Fruit fly (Drosophila melanogaster) whole organism, embryonic: ENCODE data around the gene Cpr73D.

ENCODE experiments used
- Atf-2 ChIP-seq: fragments of 200-800 bp; sonication (Bioruptor generic); optimal IDR thresholded peaks from 2 replicates; lab custom pipeline; 2016; ENCODE audit warnings: missing biosample characterization, missing genetic modification characterization
- Atf3 ChIP-seq: fragments of 200-800 bp; sonication (Bioruptor generic); optimal IDR thresholded peaks from 3 replicates; lab custom pipeline; 2016; ENCODE audit warnings: missing biosample characterization, missing genetic modification characterization
- CG10209 ChIP-seq: fragments of 200-800 bp; sonication (Bioruptor generic); optimal IDR thresholded peaks from 3 replicates; lab custom pipeline; 2017; ENCODE audit warnings: missing biosample characterization, mild to moderate bottlenecking, missing genetic modification characterization, missing genetic modification reagents
- CG10431 ChIP-seq: fragments of 200-800 bp; sonication (Bioruptor generic); optimal IDR thresholded peaks from 3 replicates; lab custom pipeline; 2018; ENCODE audit warnings: missing biosample characterization, mild to moderate bottlenecking, missing genetic modification characterization
- CG10959 ChIP-seq: fragments of 200-800 bp; sonication (Bioruptor generic); IDR thresholded peaks from 2 replicates; pipeline ENCODE4 v1.3.6; 2022; ENCODE audit warnings: missing biosample characterization, missing genetic modification characterization
- CG11695 ChIP-seq: fragments of 200-800 bp; sonication (Bioruptor generic); IDR thresholded peaks from 3 replicates; pipeline ENCODE4 v1.3.6; 2022; ENCODE audit warnings: missing biosample characterization, missing genetic modification characterization
- CG12236 ChIP-seq: fragments of 200-800 bp; sonication (Bioruptor generic); optimal IDR thresholded peaks from 2 replicates; lab custom pipeline; 2016; ENCODE audit warnings: missing biosample characterization, missing genetic modification characterization
- CG1233 ChIP-seq: fragments of 200-800 bp; sonication (Bioruptor generic); optimal IDR thresholded peaks from 4 replicates; lab custom pipeline; 2018; ENCODE audit warnings: missing biosample characterization, mild to moderate bottlenecking, missing genetic modification characterization
- CG12769 ChIP-seq: fragments of 200-800 bp; sonication (Bioruptor generic); optimal IDR thresholded peaks from 2 replicates; lab custom pipeline; 2019; ENCODE audit warnings: missing biosample characterization, mild to moderate bottlenecking, missing genetic modification characterization, moderate library complexity
- CG13624 ChIP-seq: fragments of 200-800 bp; sonication (Bioruptor generic); optimal IDR thresholded peaks from 2 replicates; lab custom pipeline; 2016; ENCODE audit warnings: missing biosample characterization, missing genetic modification characterization
- CG1647 ChIP-seq: fragments of 200-800 bp; sonication (Bioruptor generic); optimal IDR thresholded peaks from 3 replicates; lab custom pipeline; 2016; ENCODE audit warnings: missing biosample characterization, missing genetic modification characterization
- CG17328 ChIP-seq: fragments of 200-800 bp; sonication (Bioruptor generic); IDR thresholded peaks from 2 replicates; pipeline ENCODE4 v1.3.6; 2022; ENCODE audit warnings: missing biosample characterization, missing genetic modification characterization
- CG17359 ChIP-seq: fragments of 200-800 bp; sonication (Bioruptor generic); optimal IDR thresholded peaks from 3 replicates; lab custom pipeline; 2018; ENCODE audit warnings: missing biosample characterization, mild to moderate bottlenecking, missing genetic modification characterization, moderate library complexity
- CG2120 ChIP-seq: fragments of 200-800 bp; sonication (Bioruptor generic); optimal IDR thresholded peaks from 3 replicates; lab custom pipeline; 2016; ENCODE audit warnings: missing biosample characterization, missing genetic modification characterization
- CG2875 ChIP-seq: fragments of 200-800 bp; sonication (Bioruptor generic); optimal IDR thresholded peaks from 2 replicates; lab custom pipeline; 2017; ENCODE audit warnings: missing biosample characterization, mild to moderate bottlenecking, missing genetic modification characterization, missing genetic modification reagents
- CG31224 ChIP-seq: fragments of 200-800 bp; sonication (Bioruptor generic); IDR thresholded peaks from 2 replicates; pipeline ENCODE4 v1.3.6; 2022; ENCODE audit warnings: missing biosample characterization, missing genetic modification characterization
- CG32532 ChIP-seq: fragments of 200-800 bp; sonication (Bioruptor generic); IDR thresholded peaks from 2 replicates; pipeline ENCODE4 v1.3.6; 2022; ENCODE audit warnings: missing biosample characterization, missing genetic modification characterization
- CG6689 ChIP-seq: fragments of 200-800 bp; sonication (Bioruptor generic); IDR thresholded peaks from 2 replicates; pipeline ENCODE4 v1.3.6; 2022; ENCODE audit warnings: missing biosample characterization, missing genetic modification characterization
- CG7786 ChIP-seq: fragments of 200-800 bp; sonication (Bioruptor generic); optimal IDR thresholded peaks from 2 replicates; lab custom pipeline; 2016; ENCODE audit warnings: missing biosample characterization, missing genetic modification characterization
- CG7839 ChIP-seq: fragments of 200-800 bp; sonication (Bioruptor generic); optimal IDR thresholded peaks from 3 replicates; lab custom pipeline; 2018; ENCODE audit warnings: missing biosample characterization, mild to moderate bottlenecking, missing genetic modification characterization, moderate library complexity
- CoRest ChIP-seq: fragments of 200-800 bp; sonication (Bioruptor generic); optimal IDR thresholded peaks from 3 replicates; lab custom pipeline; 2018; ENCODE audit warnings: missing biosample characterization, mild to moderate bottlenecking, missing genetic modification characterization, moderate library complexity
- D19B ChIP-seq: fragments of 200-800 bp; sonication (Bioruptor generic); optimal IDR thresholded peaks from 2 replicates; lab custom pipeline; 2017; ENCODE audit warnings: missing biosample characterization, mild to moderate bottlenecking, missing genetic modification characterization
- HmgD ChIP-seq: fragments of 200-800 bp; sonication (Bioruptor generic); optimal IDR thresholded peaks from 3 replicates; lab custom pipeline; 2016; ENCODE audit warnings: missing biosample characterization, missing genetic modification characterization
- Hmr ChIP-seq: fragments of 200-800 bp; sonication (Bioruptor generic); optimal IDR thresholded peaks from 3 replicates; lab custom pipeline; 2017; ENCODE audit warnings: mild to moderate bottlenecking, missing biosample characterization, missing genetic modification reagents, missing genetic modification characterization
- MTF-1 ChIP-seq: fragments of 200-800 bp; sonication (Bioruptor generic); optimal IDR thresholded peaks from 2 replicates; lab custom pipeline; 2018; ENCODE audit warnings: missing biosample characterization, mild to moderate bottlenecking, missing genetic modification characterization, borderline replicate concordance
- Max ChIP-seq: fragments of 200-800 bp; sonication (Bioruptor generic); optimal IDR thresholded peaks from 2 replicates; lab custom pipeline; 2016; ENCODE audit warnings: missing biosample characterization, mild to moderate bottlenecking, missing genetic modification characterization
- Meics ChIP-seq: fragments of 200-800 bp; sonication (Bioruptor generic); optimal IDR thresholded peaks from 2 replicates; lab custom pipeline; 2017; ENCODE audit warnings: missing biosample characterization, mild to moderate bottlenecking, missing genetic modification characterization
- Ravus ChIP-seq: fragments of 200-800 bp; sonication (Bioruptor generic); IDR thresholded peaks from 2 replicates; pipeline ENCODE4 v1.3.6; 2022; ENCODE audit warnings: missing biosample characterization, missing genetic modification characterization
- Rfx ChIP-seq: fragments of 200-800 bp; sonication (Bioruptor generic); IDR thresholded peaks from 2 replicates; pipeline ENCODE4 v1.3.6; 2022; ENCODE audit warnings: missing biosample characterization, missing genetic modification characterization
- Sox100B ChIP-seq: fragments of 200-800 bp; sonication (Bioruptor generic); optimal IDR thresholded peaks from 3 replicates; lab custom pipeline; 2018; ENCODE audit warnings: missing biosample characterization, mild to moderate bottlenecking, missing genetic modification characterization
- az2 ChIP-seq: fragments of 200-800 bp; sonication (Bioruptor generic); optimal IDR thresholded peaks from 3 replicates; lab custom pipeline; 2016; ENCODE audit warnings: missing biosample characterization, missing genetic modification characterization
- crp ChIP-seq, 2 experiments: fragments of 200-800 bp; sonication (Bioruptor generic); optimal IDR thresholded peaks; 2 replicates in 1 of 2; 3 replicates in 1 of 2; lab custom pipeline; 2017; ENCODE audit warnings: missing biosample characterization in 2 of 2, missing genetic modification characterization in 2 of 2, mild to moderate bottlenecking in 1 of 2, moderate library complexity in 1 of 2
- dysf ChIP-seq: fragments of 200-800 bp; sonication (Bioruptor generic); IDR thresholded peaks from 3 replicates; pipeline ENCODE4 v1.3.6; 2022; ENCODE audit warnings: missing biosample characterization, missing genetic modification characterization
- emc ChIP-seq: fragments of 200-800 bp; sonication (Bioruptor generic); optimal IDR thresholded peaks from 2 replicates; lab custom pipeline; 2016; ENCODE audit warnings: missing biosample characterization, missing genetic modification characterization
- en ChIP-seq: fragments of 200-800 bp; sonication (Bioruptor generic); optimal IDR thresholded peaks from 2 replicates; lab custom pipeline; 2016; ENCODE audit warnings: missing biosample characterization, missing genetic modification characterization
- gcm ChIP-seq: fragments of 200-800 bp; sonication (Bioruptor generic); optimal IDR thresholded peaks from 2 replicates; lab custom pipeline; 2019; ENCODE audit warnings: missing biosample characterization, mild to moderate bottlenecking, missing genetic modification characterization, moderate library complexity
- grau ChIP-seq: fragments of 200-800 bp; optimal IDR thresholded peaks from 3 replicates; lab custom pipeline; 2019; ENCODE audit warnings: missing biosample characterization, mild to moderate bottlenecking, missing genetic modification characterization, moderate library complexity
- gro ChIP-seq: fragments of 200-800 bp; sonication (Bioruptor generic); optimal IDR thresholded peaks from 2 replicates; lab custom pipeline; 2016; ENCODE audit warnings: missing biosample characterization, missing genetic modification characterization
- gt ChIP-seq: fragments of 200-800 bp; sonication (Bioruptor generic); IDR thresholded peaks from 2 replicates; pipeline ENCODE4 v1.3.6; 2022; ENCODE audit warnings: missing biosample characterization, missing genetic modification characterization
- maf-S ChIP-seq: fragments of 200-800 bp; sonication (Bioruptor generic); optimal IDR thresholded peaks from 2 replicates; lab custom pipeline; 2016; ENCODE audit warnings: missing biosample characterization, missing genetic modification characterization
- nerfin-1 ChIP-seq: fragments of 200-800 bp; sonication (Bioruptor generic); optimal IDR thresholded peaks from 3 replicates; lab custom pipeline; 2019; ENCODE audit warnings: missing biosample characterization, mild to moderate bottlenecking, missing genetic modification characterization, moderate library complexity
- phol ChIP-seq: fragments of 200-800 bp; sonication (Bioruptor generic); optimal IDR thresholded peaks from 3 replicates; lab custom pipeline; 2018; ENCODE audit warnings: missing biosample characterization, mild to moderate bottlenecking, missing genetic modification characterization, moderate library complexity
- pzg ChIP-seq: fragments of 200-800 bp; sonication (Bioruptor generic); optimal IDR thresholded peaks from 3 replicates; lab custom pipeline; 2018; ENCODE audit warnings: missing biosample characterization, mild to moderate bottlenecking, missing genetic modification characterization, moderate library complexity
- row ChIP-seq: fragments of 200-800 bp; sonication (Bioruptor generic); IDR thresholded peaks from 3 replicates; pipeline ENCODE4 v1.3.6; 2022; ENCODE audit warnings: missing biosample characterization, missing genetic modification characterization
- sisA ChIP-seq: fragments of 200-800 bp; sonication (Bioruptor generic); IDR thresholded peaks from 2 replicates; pipeline ENCODE4 v1.3.6; 2022; ENCODE audit warnings: missing biosample characterization, missing genetic modification characterization
- slbo ChIP-seq: fragments of 200-800 bp; sonication (Bioruptor generic); IDR thresholded peaks from 2 replicates; pipeline ENCODE4 v1.3.6; 2022; ENCODE audit warnings: missing biosample characterization, missing genetic modification characterization
- sug ChIP-seq: fragments of 200-800 bp; optimal IDR thresholded peaks from 2 replicates; lab custom pipeline; 2019; ENCODE audit warnings: missing biosample characterization, mild to moderate bottlenecking, missing genetic modification characterization, moderate library complexity
- tup ChIP-seq: fragments of 200-800 bp; sonication (Bioruptor generic); optimal IDR thresholded peaks from 2 replicates; lab custom pipeline; 2016; ENCODE audit warnings: missing biosample characterization, mild to moderate bottlenecking, missing genetic modification characterization, moderate library complexity
- unpg ChIP-seq: fragments of 200-800 bp; sonication (Bioruptor generic); optimal IDR thresholded peaks from 3 replicates; lab custom pipeline; 2018; ENCODE audit warnings: missing biosample characterization, mild to moderate bottlenecking, missing genetic modification characterization, moderate library complexity
- zen2 ChIP-seq: fragments of 200-800 bp; sonication (Bioruptor generic); IDR thresholded peaks from 3 replicates; pipeline ENCODE4 v1.3.6; 2022; ENCODE audit warnings: missing biosample characterization, missing genetic modification characterization; ENCODE audit not compliant: partially characterized antibody

Gene Cpr73D

DNA sequence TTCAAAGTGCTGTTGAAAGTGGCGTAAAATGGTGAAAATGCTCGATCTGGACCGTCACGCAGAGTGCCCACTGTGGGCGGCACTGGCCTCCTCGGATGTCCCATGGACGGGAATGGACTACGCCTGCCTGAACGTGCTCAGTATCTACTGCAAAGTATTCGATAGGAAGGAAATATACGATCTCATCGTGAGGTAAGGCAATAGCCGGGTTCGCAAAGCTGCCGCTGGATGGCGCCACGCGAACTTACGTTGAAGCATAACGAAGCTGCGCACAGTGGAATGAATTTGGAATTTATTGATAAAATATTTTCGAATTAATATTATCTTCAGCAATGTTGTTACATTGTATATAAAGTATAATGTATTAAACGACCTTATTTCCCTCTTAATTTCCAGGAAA, 61.1 kb downstream of the Cpr73D start (continued):
- TF ChIP-seq nerfin-1 (tag; lab: Kevin White, UChicago), result no peak
- TF ChIP-seq tup (GFP tag; lab: Kevin White, UChicago), result no peak
- TF ChIP-seq Max (GFP tag; lab: Kevin White, UChicago), result no peak
- TF ChIP-seq CG7839 (tag; lab: Kevin White, UChicago), result no peak
- TF ChIP-seq Ravus, result no peak
- no peak for TF ChIP-seq Sox100B (GFP tag; lab: Kevin White, UChicago)
- no peak for TF ChIP-seq CG12236
- no peak for TF ChIP-seq phol (tag; lab: Kevin White, UChicago)
- no peak for TF ChIP-seq crp (GFP tag; optimal IDR thresholded peaks at IDR 0.05; lab: Kevin White, UChicago)
- no peak for TF ChIP-seq MTF-1 (GFP tag; lab: Kevin White, UChicago)
- TF ChIP-seq CG6689, result peak; percentile 24; the same call in 1 of the 2 replicates
- no peak for TF ChIP-seq CG10431 (GFP tag; lab: Kevin White, UChicago)
- no peak for TF ChIP-seq CG13624 (GFP tag; lab: Kevin White, UChicago)
- TF ChIP-seq en (GFP tag; lab: Kevin White, UChicago), result no peak
- no peak for TF ChIP-seq Atf3

DNA sequence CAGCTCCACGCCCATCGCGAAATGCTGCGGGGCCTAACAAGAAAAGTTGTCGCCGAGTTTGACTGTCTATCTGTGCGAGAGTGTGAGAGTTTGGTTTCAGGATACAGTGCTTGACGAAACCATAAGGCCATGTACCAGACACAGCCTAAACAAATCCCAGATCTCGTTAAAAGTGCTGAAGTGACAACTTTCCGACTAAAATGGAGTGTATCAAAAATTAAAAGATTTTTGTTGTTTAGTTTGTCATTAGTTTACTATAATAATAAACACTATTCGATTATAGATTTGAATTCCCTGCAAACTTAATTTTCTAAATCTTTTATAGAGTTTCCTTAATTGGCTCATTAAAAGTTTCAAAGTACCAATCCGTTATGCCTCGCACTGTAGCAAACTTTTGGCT, 63.8 kb downstream of the Cpr73D start:
- TF ChIP-seq CG7786 (GFP tag; lab: Kevin White, UChicago) (peak; percentile 3), CG1647 (GFP tag; lab: Kevin White, UChicago) (no peak), sug (peak; percentile 17), CG32532 (GFP tag; lab: Robert Waterston, UW) (peak; percentile 43; the same call in 1 of the 2 replicates), slbo (peak; percentile 50; the same call in 1 of the 2 replicates), CG2875 (GFP tag; lab: Kevin White, UChicago) (no peak), CG17328 (GFP tag; lab: Robert Waterston, UW) (no peak), CG31224 (no peak), Meics (peak; percentile 42), maf-S (GFP tag; lab: Kevin White, UChicago) (no peak), grau (tag; lab: Kevin White, UChicago) (peak; percentile 41), HmgD (GFP tag; lab: Kevin White, UChicago) (no peak), gcm (GFP tag; lab: Kevin White, UChicago) (no peak), unpg (GFP tag; lab: Kevin White, UChicago) (peak; percentile 15), Atf-2 (GFP tag; lab: Kevin White, UChicago) (no peak), CoRest (tag; lab: Kevin White, UChicago) (peak; percentile 41), CG10209 (GFP tag; lab: Kevin White, UChicago) (peak; percentile 9), D19B (GFP tag; lab: Kevin White, UChicago) (peak; percentile 30), pzg (no peak), Rfx (GFP tag; lab: Robert Waterston, UW) (peak; percentile 33; the same call in 1 of the 2 replicates), CG1233 (GFP tag; lab: Kevin White, UChicago) (peak; percentile 0), az2 (GFP tag; lab: Kevin White, UChicago) (no peak), sisA (GFP tag; lab: Robert Waterston, UW) (0 out of 2 replicates have a peak, but pooled peaks have one; percentile 8), phol (tag; lab: Kevin White, UChicago) (peak; percentile 2), zen2 (GFP tag; lab: Robert Waterston, UW) (no peak), CG2120 (peak; percentile 57), CG10959 (GFP tag; lab: Robert Waterston, UW) (no peak), gro (GFP tag; lab: Kevin White, UChicago) (peak; percentile 1), CG17359 (tag; lab: Kevin White, UChicago) (peak; percentile 10), dysf (GFP tag; lab: Robert Waterston, UW) (peak; percentile 40; the same call in 1 of the 3 replicates), row (GFP tag; lab: Robert Waterston, UW) (peak; percentile 58), emc (GFP tag; lab: Kevin White, UChicago) (no peak), gt (GFP tag; lab: Robert Waterston, UW) (no peak), Hmr (GFP tag; lab: Kevin White, UChicago) (peak; percentile 31), CG11695 (GFP tag; lab: Robert Waterston, UW) (peak; percentile 59; the same call in 2 of the 3 replicates), CG12769 (tag; lab: Kevin White, UChicago) (peak; percentile 7)
